Worm (Caenorhabditis elegans) whole organism, midembryonic: ENCODE results near the gene K08D8.3.

Experiments used
- T22C8.4 ChIP-seq: fragments of 200-800 bp; sonication (Bioruptor generic); IDR thresholded peaks from 2 replicates; pipeline ENCODE4 v1.3.6; 2022; ENCODE audit warnings: missing genetic modification characterization, missing compliant biosample characterization
- cog-1 ChIP-seq: sonication (generic microtip); optimal IDR thresholded peaks from 2 replicates; lab custom pipeline; 2016; ENCODE audit warnings: missing genetic modification characterization, missing compliant biosample characterization
- flt-1 ChIP-seq: fragments of 200-800 bp; sonication (Bioruptor generic); IDR thresholded peaks from 2 replicates; pipeline ENCODE4 v1.3.6; 2022; ENCODE audit warnings: missing genetic modification characterization, missing compliant biosample characterization
- klf-2 ChIP-seq: fragments of 200-800 bp; sonication (Bioruptor generic); conservative IDR thresholded peaks from 2 replicates; pipeline ENCODE4 v1.3.6; 2022; ENCODE audit warnings: missing genetic modification reagents, missing genetic modification characterization, missing compliant biosample characterization
- med-1 ChIP-seq: sonication (generic microtip); optimal IDR thresholded peaks from 2 replicates; lab custom pipeline; 2017; ENCODE audit warnings: missing genetic modification characterization, mild to moderate bottlenecking, missing compliant biosample characterization, antibody characterized with exemption, missing genetic modification reagents; ENCODE audit not compliant: insufficient read depth
- ref-1 ChIP-seq: fragments of 200-800 bp; sonication (Bioruptor generic); conservative IDR thresholded peaks from 2 replicates; pipeline ENCODE4 v1.3.6; 2022; ENCODE audit warnings: missing genetic modification reagents, missing genetic modification characterization, missing compliant biosample characterization
- tab-1 ChIP-seq: fragments of 200-800 bp; sonication (Bioruptor generic); IDR thresholded peaks from 2 replicates; pipeline ENCODE4 v1.3.6; 2022; ENCODE audit warnings: missing genetic modification characterization, missing compliant biosample characterization
- ztf-23 ChIP-seq: fragments of 200-800 bp; sonication (Bioruptor generic); IDR thresholded peaks from 2 replicates; pipeline ENCODE4 v1.3.6; 2022; ENCODE audit warnings: missing genetic modification reagents, missing genetic modification characterization, missing compliant biosample characterization
- ztf-29 ChIP-seq: fragments of 200-800 bp; sonication (Bioruptor generic); IDR thresholded peaks from 2 replicates; pipeline ENCODE4 v1.3.6; 2022; ENCODE audit warnings: missing genetic modification reagents, missing genetic modification characterization, missing compliant biosample characterization

Gene K08D8.3

DNA sequence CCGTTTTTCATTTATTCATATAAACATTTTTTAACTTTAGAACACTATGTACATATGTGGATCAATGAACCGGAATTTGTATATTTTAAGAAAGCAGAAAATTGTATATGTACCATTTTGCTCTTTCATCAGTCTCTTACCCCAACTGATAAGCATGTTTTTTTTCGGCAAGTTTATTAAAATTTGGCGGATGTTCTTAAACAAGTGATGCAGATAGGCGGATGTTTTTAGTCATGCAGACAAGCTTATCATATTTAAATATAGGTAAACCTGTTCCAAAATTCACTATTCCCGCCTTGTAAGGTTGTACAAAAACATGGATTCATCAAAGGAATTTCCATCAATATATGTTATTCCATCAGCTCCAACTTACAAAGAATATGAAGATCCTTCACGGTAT, 7.1 kb downstream of the K08D8.3 start, which contains the start of gene K08D8.9:
Gene K08D8.9, plus strand, starts transcription at position 301 of the 400 bp plus-strand sequence.
- TF ChIP-seq cog-1 (tag; lab: Kevin White, UChicago): no peak
- TF ChIP-seq med-1 (GFP tag; lab: Kevin White, UChicago): no peak
- no peak for TF ChIP-seq flt-1 (GFP tag; lab: Robert Waterston, UW)
- no peak for TF ChIP-seq ztf-29 (GFP tag; lab: Robert Waterston, UW)
- TF ChIP-seq ref-1: no peak
- no peak for TF ChIP-seq T22C8.4 (GFP tag; lab: Robert Waterston, UW)
- no peak for TF ChIP-seq tab-1 (GFP tag; lab: Robert Waterston, UW)
- TF ChIP-seq klf-2 (GFP tag; lab: Robert Waterston, UW): no peak
- TF ChIP-seq ztf-23 (GFP tag; lab: Robert Waterston, UW): no peak

DNA sequence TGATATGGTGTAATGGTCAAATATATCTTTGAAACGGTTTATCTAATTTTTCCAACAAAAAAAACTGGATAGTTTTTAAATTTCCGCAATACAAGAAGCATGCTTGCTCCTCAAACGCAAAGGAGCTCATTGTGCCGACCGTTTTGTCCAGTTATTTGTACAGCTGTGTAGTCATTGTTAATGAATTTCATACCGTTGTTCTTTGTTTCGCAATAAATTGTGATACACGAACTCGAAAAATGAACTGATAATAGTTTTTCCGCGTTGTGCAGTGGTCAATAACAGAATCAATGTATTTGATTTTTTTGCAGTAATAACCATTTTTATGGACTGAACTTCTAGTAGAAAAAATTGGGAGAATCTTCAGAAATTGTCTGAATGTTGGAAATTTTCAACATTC, 7.6 kb downstream of the K08D8.3 start:
- no peak for TF ChIP-seq ref-1
- no peak for TF ChIP-seq flt-1 (GFP tag; lab: Robert Waterston, UW)
- no peak for TF ChIP-seq T22C8.4 (GFP tag; lab: Robert Waterston, UW)
- TF ChIP-seq klf-2 (GFP tag; lab: Robert Waterston, UW): no peak
- no peak for TF ChIP-seq cog-1 (tag; lab: Kevin White, UChicago)
- no peak for TF ChIP-seq med-1 (GFP tag; lab: Kevin White, UChicago)
- TF ChIP-seq ztf-29 (GFP tag; lab: Robert Waterston, UW): no peak
- no peak for TF ChIP-seq tab-1 (GFP tag; lab: Robert Waterston, UW)
- TF ChIP-seq ztf-23 (GFP tag; lab: Robert Waterston, UW): no peak

DNA sequence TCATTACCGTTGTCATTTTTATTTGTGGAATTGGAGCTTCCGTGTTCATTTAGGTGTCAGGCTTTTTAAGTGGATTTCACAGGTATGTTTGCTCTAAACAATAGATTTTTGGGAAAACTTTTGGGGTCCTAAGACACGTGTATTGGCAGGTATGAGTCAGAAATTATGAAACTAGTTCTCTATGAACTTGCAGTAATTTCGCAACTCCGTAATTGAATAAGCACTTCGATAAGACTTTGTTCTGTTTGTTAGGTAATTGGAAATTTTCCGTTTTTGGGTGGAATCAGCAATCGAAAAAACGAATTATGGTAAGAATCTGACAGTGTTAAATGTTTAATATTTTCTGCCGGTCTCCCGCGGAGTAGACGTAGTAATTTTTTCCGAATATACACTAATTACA, 9.3 kb downstream of the K08D8.3 start:
- TF ChIP-seq klf-2 (GFP tag; lab: Robert Waterston, UW): no peak
- TF ChIP-seq ztf-29 (GFP tag; lab: Robert Waterston, UW): no peak
- TF ChIP-seq ref-1: no peak
- TF ChIP-seq med-1 (GFP tag; lab: Kevin White, UChicago): no peak
- TF ChIP-seq T22C8.4 (GFP tag; lab: Robert Waterston, UW): no peak
- no peak for TF ChIP-seq cog-1 (tag; lab: Kevin White, UChicago)
- no peak for TF ChIP-seq tab-1 (GFP tag; lab: Robert Waterston, UW)
- TF ChIP-seq ztf-23 (GFP tag; lab: Robert Waterston, UW): no peak
- no peak for TF ChIP-seq flt-1 (GFP tag; lab: Robert Waterston, UW)

DNA sequence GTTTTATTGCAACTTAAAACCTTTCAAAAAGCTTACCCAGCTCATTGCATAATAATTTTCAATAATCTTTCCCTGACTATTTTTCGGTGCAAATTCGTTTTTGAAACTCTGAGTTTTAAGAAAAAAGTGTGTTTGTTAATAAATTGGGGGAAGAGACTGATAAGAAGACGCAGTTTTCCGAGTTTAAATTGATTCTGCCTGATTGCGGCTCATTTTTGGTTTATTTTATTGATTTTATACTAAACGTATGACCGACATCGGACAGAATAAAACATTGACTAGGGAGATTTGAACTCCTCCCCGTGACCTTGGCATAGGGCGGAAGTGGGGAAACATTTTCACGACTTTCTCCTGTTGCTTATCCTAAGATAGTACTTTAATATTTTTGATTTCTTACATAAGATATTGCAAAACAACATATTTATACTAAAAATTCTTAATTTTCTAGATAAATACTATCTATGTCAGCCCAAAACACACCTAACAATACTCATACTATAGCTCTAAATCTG, 10.0 kb downstream of the K08D8.3 start, which contains the start of gene K08D8.7:
Gene K08D8.7, plus strand, starts transcription at position 462 of the 512 bp plus-strand sequence.
- TF ChIP-seq ztf-23 (GFP tag; lab: Robert Waterston, UW): no peak
- TF ChIP-seq T22C8.4 (GFP tag; lab: Robert Waterston, UW): no peak

DNA sequence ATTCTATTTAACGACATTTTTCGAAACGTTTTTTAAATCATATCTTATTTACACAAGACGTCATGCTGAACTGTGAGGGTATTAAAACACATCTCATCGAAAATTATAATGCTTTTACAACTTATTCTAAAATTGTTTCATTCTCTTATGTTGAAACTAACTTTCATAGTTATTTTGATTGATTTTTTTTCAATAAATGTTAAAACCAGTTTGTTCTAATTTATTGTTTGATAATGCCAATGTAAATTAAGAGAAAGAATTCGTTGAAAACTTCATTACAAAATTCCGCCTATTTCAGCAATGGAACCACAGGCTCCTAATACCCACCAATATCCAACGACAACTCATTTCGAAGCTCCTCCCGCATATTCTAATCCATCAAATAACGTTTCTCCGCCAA, 11.5 kb downstream of the K08D8.3 start, which contains the start of gene K08D8.11:
Gene K08D8.11, plus strand, starts transcription at position 301 of the 400 bp plus-strand sequence.
- TF ChIP-seq ztf-29 (GFP tag; lab: Robert Waterston, UW) (no peak), T22C8.4 (GFP tag; lab: Robert Waterston, UW) (no peak), med-1 (GFP tag; lab: Kevin White, UChicago) (no peak), klf-2 (GFP tag; lab: Robert Waterston, UW) (no peak), flt-1 (GFP tag; lab: Robert Waterston, UW) (no peak), ztf-23 (GFP tag; lab: Robert Waterston, UW) (no peak), ref-1 (no peak), cog-1 (tag; lab: Kevin White, UChicago) (no peak), tab-1 (GFP tag; lab: Robert Waterston, UW) (no peak)

DNA sequence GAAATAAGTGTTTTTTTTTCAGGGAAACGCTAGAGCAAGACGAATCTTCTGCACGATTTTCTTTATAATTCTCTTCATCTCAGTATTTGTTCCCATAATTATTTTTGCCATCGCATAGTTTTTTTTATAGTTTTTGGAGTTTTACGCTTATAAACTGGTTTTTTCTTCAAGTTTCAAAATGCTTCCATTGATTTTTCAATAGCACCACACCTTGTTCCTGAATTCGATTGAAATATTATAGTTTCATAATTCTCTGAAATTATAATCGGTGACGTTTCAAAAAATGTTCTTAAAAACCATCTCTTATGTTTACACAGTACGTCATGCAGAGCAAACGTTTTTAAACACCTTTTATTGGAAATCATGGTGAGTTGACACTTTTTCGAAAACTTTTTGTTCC, 13.3 kb downstream of the K08D8.3 start, which contains the start of gene K08D8.12:
Gene K08D8.12, plus strand, starts transcription at position 301 of the 400 bp plus-strand sequence.
- TF ChIP-seq tab-1 (GFP tag; lab: Robert Waterston, UW) (no peak), T22C8.4 (GFP tag; lab: Robert Waterston, UW) (no peak), ztf-23 (GFP tag; lab: Robert Waterston, UW) (no peak), cog-1 (tag; lab: Kevin White, UChicago) (no peak), flt-1 (GFP tag; lab: Robert Waterston, UW) (no peak), med-1 (GFP tag; lab: Kevin White, UChicago) (no peak), ztf-29 (GFP tag; lab: Robert Waterston, UW) (no peak), ref-1 (no peak), klf-2 (GFP tag; lab: Robert Waterston, UW) (no peak)

DNA sequence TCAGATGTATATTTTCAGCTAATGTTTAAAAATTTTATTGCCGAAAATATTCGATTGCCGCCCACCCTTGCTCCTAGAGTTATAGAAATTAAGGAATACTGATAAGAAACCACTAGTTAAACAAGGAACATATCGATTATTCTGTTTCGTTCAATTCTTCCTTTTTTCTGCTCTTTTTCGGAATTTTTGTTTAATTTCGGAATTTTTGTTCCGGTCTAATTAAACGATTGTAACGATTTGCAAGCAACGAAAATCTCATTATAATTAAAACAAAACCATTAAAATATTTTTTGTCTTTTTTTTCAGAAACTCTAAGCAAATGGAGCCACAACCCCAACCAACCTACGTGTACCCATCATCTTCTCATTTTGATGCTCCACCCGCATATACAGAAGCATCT, 14.3 kb downstream of the K08D8.3 start, which contains the start of gene K08D8.1:
Gene K08D8.1, plus strand, starts transcription at position 301 of the 400 bp plus-strand sequence.
- TF ChIP-seq T22C8.4 (GFP tag; lab: Robert Waterston, UW) (no peak), ref-1 (no peak), klf-2 (GFP tag; lab: Robert Waterston, UW) (no peak), flt-1 (GFP tag; lab: Robert Waterston, UW) (no peak), ztf-23 (GFP tag; lab: Robert Waterston, UW) (no peak), med-1 (GFP tag; lab: Kevin White, UChicago) (no peak), cog-1 (tag; lab: Kevin White, UChicago) (no peak), ztf-29 (GFP tag; lab: Robert Waterston, UW) (no peak), tab-1 (GFP tag; lab: Robert Waterston, UW) (no peak)

DNA sequence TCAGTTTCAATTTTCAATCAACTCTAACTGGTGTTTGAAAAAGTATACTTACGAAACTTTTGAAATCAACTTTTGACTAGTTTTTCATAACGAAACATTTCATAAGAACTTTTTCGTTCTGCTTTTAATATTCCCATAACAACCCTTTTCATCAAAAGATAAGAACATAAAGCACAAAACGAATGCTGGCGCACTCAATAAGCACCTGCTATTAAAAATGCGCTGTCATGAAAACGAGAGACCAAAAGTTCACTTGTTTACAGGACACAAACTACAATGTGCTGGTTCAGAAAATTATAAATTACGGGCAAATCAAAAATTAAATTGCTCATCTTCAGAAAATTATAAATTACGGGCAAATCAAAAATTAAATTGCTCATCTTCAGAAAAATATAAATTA, 15.4 kb downstream of the K08D8.3 start:
- no peak for TF ChIP-seq med-1 (GFP tag; lab: Kevin White, UChicago)
- no peak for TF ChIP-seq T22C8.4 (GFP tag; lab: Robert Waterston, UW)
- no peak for TF ChIP-seq tab-1 (GFP tag; lab: Robert Waterston, UW)
- TF ChIP-seq ref-1: no peak
- no peak for TF ChIP-seq ztf-23 (GFP tag; lab: Robert Waterston, UW)
- no peak for TF ChIP-seq cog-1 (tag; lab: Kevin White, UChicago)
- no peak for TF ChIP-seq klf-2 (GFP tag; lab: Robert Waterston, UW)
- TF ChIP-seq ztf-29 (GFP tag; lab: Robert Waterston, UW): no peak
- no peak for TF ChIP-seq flt-1 (GFP tag; lab: Robert Waterston, UW)

DNA sequence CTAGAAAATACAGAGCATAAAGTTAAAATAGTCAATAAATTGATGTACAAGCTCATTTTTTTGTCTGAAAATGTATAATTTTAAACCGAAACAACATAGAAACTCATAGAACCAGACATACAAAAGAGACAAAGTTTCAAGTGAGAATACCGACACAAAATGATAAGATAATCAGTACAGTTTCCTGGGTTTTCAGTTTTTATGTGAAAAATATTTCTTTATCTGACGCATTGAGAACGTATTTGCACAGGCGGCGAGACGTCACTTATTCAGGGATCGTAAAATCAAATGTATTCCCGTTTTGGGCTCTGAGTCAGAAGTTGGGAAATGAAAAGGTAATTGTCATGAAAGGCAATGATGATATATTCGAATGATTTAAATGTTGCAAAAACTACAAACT, 16.0 kb downstream of the K08D8.3 start, which contains the start of gene K08D8.6:
Gene K08D8.6, minus strand, starts transcription at position 64 of the 400 bp plus-strand sequence.
- TF ChIP-seq T22C8.4 (GFP tag; lab: Robert Waterston, UW): no peak
- no peak for TF ChIP-seq tab-1 (GFP tag; lab: Robert Waterston, UW)
- TF ChIP-seq klf-2 (GFP tag; lab: Robert Waterston, UW): no peak
- TF ChIP-seq ref-1: no peak
- TF ChIP-seq cog-1 (tag; lab: Kevin White, UChicago): no peak
- TF ChIP-seq ztf-23 (GFP tag; lab: Robert Waterston, UW): no peak
- no peak for TF ChIP-seq ztf-29 (GFP tag; lab: Robert Waterston, UW)
- TF ChIP-seq flt-1 (GFP tag; lab: Robert Waterston, UW): no peak
- no peak for TF ChIP-seq med-1 (GFP tag; lab: Kevin White, UChicago)
